Fruit fly (Drosophila melanogaster): ENCODE results near the gene ninaB.

dm6 chr3R:13693753-13694152, 6.6 kb upstream of the ninaB start, which contains the start of gene CG14367:
- TF ChIP-seq psq (optimal IDR thresholded peaks at IDR 0.05) (no peak), CG8478 (optimal IDR thresholded peaks at IDR 0.05) (no peak), pan (optimal IDR thresholded peaks at IDR 0.05) (no peak), usp (GFP tag; optimal IDR thresholded peaks at IDR 0.05) (no peak), EcR (GFP tag; optimal IDR thresholded peaks at IDR 0.05) (no peak), Dll (optimal IDR thresholded peaks at IDR 0.05) (no peak)

Measured in whole organism.